Fruit fly (Drosophila melanogaster): ENCODE results near the gene PlexA.

dm6 chr4:1060373-1061094 is 33.6 kb upstream of the PlexA start, which contains the start of gene apolpp:
- TF ChIP-seq Hnf4 (GFP tag; optimal IDR thresholded peaks at IDR 0.05), result no peak
- TF ChIP-seq psq (GFP tag; optimal IDR thresholded peaks at IDR 0.05), result no peak
- TF ChIP-seq Myc (optimal IDR thresholded peaks at IDR 0.05), result no peak
- TF ChIP-seq Rel (GFP tag; optimal IDR thresholded peaks at IDR 0.05), result no peak
- TF ChIP-seq Rel (tag; optimal IDR thresholded peaks at IDR 0.05), result no peak

Data from whole organism, wandering third instar larva.